Fruit fly (Drosophila melanogaster) whole organism, embryonic: ENCODE measurements around the gene CG17816.

Experiments used
- B-H1 ChIP-seq: fragments of 200-800 bp; sonication (Bioruptor generic); IDR thresholded peaks from 3 replicates; pipeline ENCODE4 v1.3.6; 2022; ENCODE audit warnings: missing biosample characterization, missing genetic modification characterization
- CG12659 ChIP-seq: fragments of 200-800 bp; sonication (Bioruptor generic); optimal IDR thresholded peaks from 3 replicates; lab custom pipeline; 2017; ENCODE audit warnings: mild to moderate bottlenecking, missing biosample characterization, missing genetic modification reagents, missing genetic modification characterization
- CG12942 ChIP-seq: fragments of 200-800 bp; sonication (Bioruptor generic); optimal IDR thresholded peaks from 3 replicates; lab custom pipeline; 2016; ENCODE audit warnings: missing biosample characterization, missing genetic modification characterization
- CG13287 ChIP-seq: fragments of 200-800 bp; sonication (Bioruptor generic); IDR thresholded peaks from 2 replicates; pipeline ENCODE4 v1.3.6; 2022; ENCODE audit warnings: missing biosample characterization, missing genetic modification characterization; ENCODE audit not compliant: partially characterized antibody
- CG14014 ChIP-seq: fragments of 200-800 bp; sonication (Bioruptor generic); IDR thresholded peaks from 2 replicates; pipeline ENCODE4 v1.3.6; 2022; ENCODE audit warnings: missing biosample characterization, missing genetic modification characterization
- CG14710 ChIP-seq: fragments of 200-800 bp; sonication (Bioruptor generic); optimal IDR thresholded peaks from 3 replicates; lab custom pipeline; 2019; ENCODE audit warnings: missing biosample characterization, mild to moderate bottlenecking, missing genetic modification characterization, moderate library complexity
- CG1603 ChIP-seq: fragments of 200-800 bp; sonication (Bioruptor generic); optimal IDR thresholded peaks from 2 replicates; lab custom pipeline; 2019; ENCODE audit warnings: missing biosample characterization, mild to moderate bottlenecking, missing genetic modification characterization, moderate library complexity
- CG17328 ChIP-seq: fragments of 200-800 bp; sonication (Bioruptor generic); IDR thresholded peaks from 2 replicates; pipeline ENCODE4 v1.3.6; 2022; ENCODE audit warnings: missing biosample characterization, missing genetic modification characterization
- CG17568 ChIP-seq: fragments of 200-800 bp; sonication (Bioruptor generic); optimal IDR thresholded peaks from 2 replicates; lab custom pipeline; 2018; ENCODE audit warnings: missing biosample characterization, mild to moderate bottlenecking, missing genetic modification characterization, moderate library complexity
- CG2129 ChIP-seq: fragments of 200-800 bp; sonication (Bioruptor generic); IDR thresholded peaks from 2 replicates; pipeline ENCODE4 v1.3.6; 2022; ENCODE audit warnings: missing biosample characterization, missing genetic modification characterization; ENCODE audit not compliant: partially characterized antibody
- CG31365 ChIP-seq: fragments of 200-800 bp; sonication (Bioruptor generic); optimal IDR thresholded peaks from 2 replicates; lab custom pipeline; 2018; ENCODE audit warnings: missing biosample characterization, mild to moderate bottlenecking, missing genetic modification characterization
- CG3281 ChIP-seq: fragments of 200-800 bp; sonication (Bioruptor generic); optimal IDR thresholded peaks from 3 replicates; lab custom pipeline; 2017; ENCODE audit warnings: missing biosample characterization, mild to moderate bottlenecking, missing genetic modification characterization
- CG4360 ChIP-seq: fragments of 200-800 bp; sonication (Bioruptor generic); IDR thresholded peaks from 2 replicates; pipeline ENCODE4 v1.3.6; 2022; ENCODE audit warnings: missing biosample characterization, missing genetic modification characterization
- CG4617 ChIP-seq: fragments of 200-800 bp; sonication (Bioruptor generic); optimal IDR thresholded peaks from 3 replicates; lab custom pipeline; 2016; ENCODE audit warnings: missing biosample characterization, missing genetic modification characterization, borderline replicate concordance
- CG6654 ChIP-seq: fragments of 200-800 bp; sonication (Bioruptor generic); optimal IDR thresholded peaks from 2 replicates; lab custom pipeline; 2017; ENCODE audit warnings: missing biosample characterization, mild to moderate bottlenecking, missing genetic modification characterization
- CG6683 ChIP-seq: fragments of 200-800 bp; sonication (Bioruptor generic); optimal IDR thresholded peaks from 2 replicates; lab custom pipeline; 2017; ENCODE audit warnings: missing biosample characterization, mild to moderate bottlenecking, missing genetic modification characterization, missing genetic modification reagents
- CG6813 ChIP-seq: fragments of 200-800 bp; sonication (Bioruptor generic); optimal IDR thresholded peaks from 2 replicates; lab custom pipeline; 2017; ENCODE audit warnings: missing biosample characterization, missing genetic modification characterization, mild to moderate bottlenecking, moderate library complexity, missing genetic modification reagents
- CG6854 ChIP-seq: fragments of 200-800 bp; sonication (Bioruptor generic); optimal IDR thresholded peaks from 3 replicates; lab custom pipeline; 2017; ENCODE audit warnings: missing biosample characterization, mild to moderate bottlenecking, missing genetic modification characterization
- CG7372 ChIP-seq: fragments of 200-800 bp; sonication (Bioruptor generic); IDR thresholded peaks from 2 replicates; pipeline ENCODE4 v1.3.6; 2022; ENCODE audit warnings: missing biosample characterization, missing genetic modification characterization
- CG7928 ChIP-seq: fragments of 200-800 bp; sonication (Bioruptor generic); optimal IDR thresholded peaks from 2 replicates; lab custom pipeline; 2017; ENCODE audit warnings: missing biosample characterization, mild to moderate bottlenecking, missing genetic modification characterization
- D19B ChIP-seq: fragments of 200-800 bp; sonication (Bioruptor generic); optimal IDR thresholded peaks from 2 replicates; lab custom pipeline; 2017; ENCODE audit warnings: missing biosample characterization, mild to moderate bottlenecking, missing genetic modification characterization
- ERR ChIP-seq: fragments of 200-800 bp; sonication (Bioruptor generic); optimal IDR thresholded peaks from 2 replicates; lab custom pipeline; 2016; ENCODE audit warnings: missing biosample characterization, missing genetic modification characterization
- Ets97D ChIP-seq: fragments of 200-800 bp; sonication (Bioruptor generic); optimal IDR thresholded peaks from 3 replicates; lab custom pipeline; 2016; ENCODE audit warnings: missing biosample characterization, missing genetic modification characterization
- Fer1 ChIP-seq: fragments of 200-800 bp; sonication (Bioruptor generic); optimal IDR thresholded peaks from 2 replicates; lab custom pipeline; 2017; ENCODE audit warnings: missing biosample characterization, mild to moderate bottlenecking, missing genetic modification characterization
- GATAe ChIP-seq: fragments of 200-800 bp; sonication (Bioruptor generic); conservative IDR thresholded peaks from 2 replicates; pipeline ENCODE4 v1.3.6; 2022; ENCODE audit warnings: missing biosample characterization, missing genetic modification characterization
- H15 ChIP-seq: fragments of 200-800 bp; sonication (Bioruptor generic); IDR thresholded peaks from 3 replicates; pipeline ENCODE4 v1.3.6; 2022; ENCODE audit warnings: missing biosample characterization, missing genetic modification characterization
- HLH3B ChIP-seq: fragments of 200-800 bp; sonication (Bioruptor generic); IDR thresholded peaks from 2 replicates; pipeline ENCODE4 v1.3.6; 2022; ENCODE audit warnings: missing biosample characterization, missing genetic modification characterization
- Jarid2 ChIP-seq: fragments of 200-800 bp; sonication (Bioruptor generic); optimal IDR thresholded peaks from 3 replicates; lab custom pipeline; 2017; ENCODE audit warnings: mild to moderate bottlenecking, missing biosample characterization, missing genetic modification reagents, missing genetic modification characterization
- Lim3 ChIP-seq: fragments of 200-800 bp; sonication (Bioruptor generic); IDR thresholded peaks from 2 replicates; pipeline ENCODE4 v1.3.6; 2022; ENCODE audit warnings: missing biosample characterization, missing genetic modification characterization
- MESR4 ChIP-seq: fragments of 200-800 bp; sonication (Bioruptor generic); optimal IDR thresholded peaks from 2 replicates; lab custom pipeline; 2018; ENCODE audit warnings: missing biosample characterization, mild to moderate bottlenecking, missing genetic modification characterization, moderate library complexity
- Myb ChIP-seq: fragments of 200-800 bp; sonication (Bioruptor generic); optimal IDR thresholded peaks from 2 replicates; lab custom pipeline; 2016; ENCODE audit warnings: missing biosample characterization, missing genetic modification characterization
- Oaz ChIP-seq: fragments of 200-800 bp; sonication (Bioruptor generic); IDR thresholded peaks from 2 replicates; pipeline ENCODE4 v1.3.6; 2022; ENCODE audit warnings: missing biosample characterization, missing genetic modification characterization
- Sry-β ChIP-seq: fragments of 200-800 bp; sonication (Bioruptor generic); optimal IDR thresholded peaks from 2 replicates; lab custom pipeline; 2018; ENCODE audit warnings: missing biosample characterization, mild to moderate bottlenecking, missing genetic modification characterization, moderate library complexity
- Taf1 ChIP-seq: fragments of 200-800 bp; sonication (Bioruptor generic); IDR thresholded peaks from 2 replicates; pipeline ENCODE4 v1.3.6; 2022; ENCODE audit warnings: missing biosample characterization, missing genetic modification characterization
- Tbp ChIP-seq: fragments of >200 bp; optimal IDR thresholded peaks from 2 replicates; lab custom pipeline; 2018; ENCODE audit warnings: missing biosample characterization, missing genetic modification characterization
- ara ChIP-seq: fragments of 200-800 bp; sonication (Bioruptor generic); IDR thresholded peaks from 2 replicates; pipeline ENCODE4 v1.3.6; 2022; ENCODE audit warnings: missing biosample characterization, missing genetic modification characterization
- ase ChIP-seq: fragments of 200-800 bp; sonication (Bioruptor generic); IDR thresholded peaks from 3 replicates; pipeline ENCODE4 v1.3.6; 2022; ENCODE audit warnings: missing biosample characterization, missing genetic modification characterization
- bigmax ChIP-seq: fragments of 200-800 bp; sonication (Bioruptor generic); optimal IDR thresholded peaks from 2 replicates; lab custom pipeline; 2018; ENCODE audit warnings: missing biosample characterization, mild to moderate bottlenecking, missing genetic modification characterization
- bowl ChIP-seq: fragments of 200-800 bp; sonication (Bioruptor generic); IDR thresholded peaks from 2 replicates; pipeline ENCODE4 v1.3.6; 2022; ENCODE audit warnings: missing biosample characterization, missing genetic modification characterization
- fd64A ChIP-seq: fragments of 200-800 bp; sonication (Bioruptor generic); optimal IDR thresholded peaks from 3 replicates; lab custom pipeline; 2018; ENCODE audit warnings: missing biosample characterization, mild to moderate bottlenecking, missing genetic modification characterization
- gce ChIP-seq: fragments of 200-800 bp; sonication (Bioruptor generic); IDR thresholded peaks from 3 replicates; pipeline ENCODE4 v1.3.6; 2022; ENCODE audit warnings: missing biosample characterization, missing genetic modification characterization
- gcm2 ChIP-seq: fragments of 200-800 bp; sonication (Bioruptor generic); optimal IDR thresholded peaks from 2 replicates; lab custom pipeline; 2016; ENCODE audit warnings: missing biosample characterization, missing genetic modification characterization
- p53 ChIP-seq: fragments of 200-800 bp; sonication (Bioruptor generic); optimal IDR thresholded peaks from 2 replicates; lab custom pipeline; 2016; ENCODE audit warnings: missing biosample characterization, missing genetic modification characterization
- phol ChIP-seq: fragments of 200-800 bp; sonication (Bioruptor generic); optimal IDR thresholded peaks from 3 replicates; lab custom pipeline; 2018; ENCODE audit warnings: missing biosample characterization, mild to moderate bottlenecking, missing genetic modification characterization, moderate library complexity
- pros ChIP-seq: fragments of 200-800 bp; sonication (Bioruptor generic); optimal IDR thresholded peaks from 3 replicates; lab custom pipeline; 2019; ENCODE audit warnings: missing biosample characterization, mild to moderate bottlenecking, missing genetic modification characterization, moderate library complexity
- sc ChIP-seq, 3 experiments: fragments of >200 bp in 2 of 3; fragments of 200-800 bp in 1 of 3; sonication (Bioruptor generic) in 1 of 3; optimal IDR thresholded peaks; 2 replicates in 2 of 3; 3 replicates in 1 of 3; lab custom pipeline; 2017; ENCODE audit warnings: mild to moderate bottlenecking in 1 of 3, missing biosample characterization in 1 of 3, missing genetic modification characterization in 1 of 3, missing genetic modification reagents in 1 of 3
- sim ChIP-seq: fragments of 200-800 bp; sonication (Bioruptor generic); IDR thresholded peaks from 2 replicates; pipeline ENCODE4 v1.3.6; 2022; ENCODE audit warnings: missing biosample characterization, missing genetic modification characterization
- slp2 ChIP-seq: fragments of 200-800 bp; sonication (Bioruptor generic); optimal IDR thresholded peaks from 2 replicates; lab custom pipeline; 2016; ENCODE audit warnings: missing biosample characterization, missing genetic modification characterization
- so ChIP-seq: fragments of 200-800 bp; sonication (Bioruptor generic); IDR thresholded peaks from 3 replicates; pipeline ENCODE4 v1.3.6; 2022; ENCODE audit warnings: missing biosample characterization, missing genetic modification characterization
- stwl ChIP-seq: fragments of 200-800 bp; sonication (Bioruptor generic); optimal IDR thresholded peaks from 3 replicates; lab custom pipeline; 2018; ENCODE audit warnings: missing biosample characterization, mild to moderate bottlenecking, missing genetic modification characterization, moderate library complexity
- trh ChIP-seq: fragments of 200-800 bp; sonication (Bioruptor generic); optimal IDR thresholded peaks from 2 replicates; lab custom pipeline; 2016; ENCODE audit warnings: missing biosample characterization, missing genetic modification characterization
- zfh1 ChIP-seq: fragments of 200-800 bp; sonication (Bioruptor generic); IDR thresholded peaks from 3 replicates; pipeline ENCODE4 v1.3.6; 2022; ENCODE audit warnings: missing biosample characterization, missing genetic modification characterization

CG17816 gene

DNA sequence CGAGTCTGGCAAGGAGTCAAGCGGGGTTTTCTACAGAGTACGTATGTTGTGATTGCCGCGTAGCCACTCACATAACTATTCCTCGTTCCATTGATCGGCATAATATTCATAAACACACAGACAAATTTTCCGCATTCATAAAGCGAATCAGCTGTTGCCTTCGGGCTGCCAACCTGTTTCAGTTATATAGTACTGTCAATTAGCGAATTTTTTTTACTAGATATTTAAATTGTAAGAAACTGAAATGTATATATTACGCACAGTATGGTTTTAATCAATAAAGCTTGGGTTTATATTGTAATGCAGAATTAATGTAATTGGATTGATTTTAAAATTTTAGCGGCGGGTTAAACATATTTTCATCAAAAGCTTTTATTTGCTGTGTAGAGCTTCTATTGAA lies 26.6 kb upstream of the CG17816 start, which contains the start of gene Rfk (continued):
- TF ChIP-seq gce (GFP tag; lab: Robert Waterston, UW) (no peak), D19B (GFP tag; lab: Kevin White, UChicago) (no peak), CG4617 (GFP tag; lab: Kevin White, UChicago) (peak; percentile 37), Ets97D (GFP tag; lab: Kevin White, UChicago) (peak; percentile 41), Oaz (no peak), so (GFP tag; lab: Robert Waterston, UW) (no peak), CG13287 (GFP tag; lab: Robert Waterston, UW) (peak; percentile 45; the same call in 1 of the 2 replicates), CG17568 (no peak), CG6654 (GFP tag; lab: Kevin White, UChicago) (no peak), pros (GFP tag; lab: Kevin White, UChicago) (no peak), CG14710 (tag; lab: Kevin White, UChicago) (peak; percentile 39), HLH3B (GFP tag; lab: Robert Waterston, UW) (no peak), CG6813 (GFP tag; lab: Kevin White, UChicago) (no peak), trh (GFP tag; lab: Kevin White, UChicago) (no peak), CG31365 (tag; lab: Kevin White, UChicago) (no peak), CG12659 (GFP tag; lab: Kevin White, UChicago) (peak; percentile 36), ase (GFP tag; lab: Robert Waterston, UW) (no peak), ara (GFP tag; lab: Robert Waterston, UW) (no peak), CG7372 (GFP tag; lab: Robert Waterston, UW) (no peak), stwl (tag; lab: Kevin White, UChicago) (peak; percentile 61), Taf1 (GFP tag; lab: Robert Waterston, UW) (no peak), Sry-β (GFP tag; lab: Kevin White, UChicago) (peak; percentile 55), CG2129 (GFP tag; lab: Robert Waterston, UW) (no peak), GATAe (GFP tag; lab: Robert Waterston, UW) (no peak), zfh1 (GFP tag; lab: Robert Waterston, UW) (no peak), sc (optimal IDR thresholded peaks at IDR 0.05; lab: Kevin White, UChicago) (no peak), sc (GFP tag; optimal IDR thresholded peaks at IDR 0.05; lab: Kevin White, UChicago) (no peak), p53 (GFP tag; lab: Kevin White, UChicago) (no peak), CG1603 (peak; percentile 53), CG4360 (GFP tag; lab: Robert Waterston, UW) (no peak), Tbp (GFP tag; lab: Kevin White, UChicago) (no peak), CG14014 (GFP tag; lab: Robert Waterston, UW) (no peak), CG17328 (GFP tag; lab: Robert Waterston, UW) (no peak), slp2 (GFP tag; lab: Kevin White, UChicago) (no peak), CG3281 (GFP tag; lab: Kevin White, UChicago) (peak; percentile 10), phol (peak; percentile 40), bigmax (GFP tag; lab: Kevin White, UChicago) (no peak), CG7928 (GFP tag; lab: Kevin White, UChicago) (no peak), bowl (GFP tag; lab: Robert Waterston, UW) (no peak), Jarid2 (no peak), CG6854 (GFP tag; lab: Kevin White, UChicago) (no peak), Myb (peak; percentile 33), gcm2 (GFP tag; lab: Kevin White, UChicago) (no peak), CG6683 (GFP tag; lab: Kevin White, UChicago) (no peak), B-H1 (GFP tag; lab: Robert Waterston, UW) (no peak), Fer1 (GFP tag; lab: Kevin White, UChicago) (no peak), sim (GFP tag; lab: Robert Waterston, UW) (no peak), H15 (GFP tag; lab: Robert Waterston, UW) (no peak), Lim3 (no peak), MESR4 (GFP tag; lab: Kevin White, UChicago) (no peak), ERR (GFP tag; lab: Kevin White, UChicago) (no peak), CG12942 (no peak), fd64A (GFP tag; lab: Kevin White, UChicago) (no peak)
